Worm (Caenorhabditis elegans) whole organism, early embryonic: ENCODE data around the gene srx-32.

Source experiments
- B0310.2 ChIP-seq: sonication (generic microtip); optimal IDR thresholded peaks from 2 replicates; lab custom pipeline; 2016; ENCODE audit warnings: mild to moderate bottlenecking, missing genetic modification characterization, missing compliant biosample characterization
- ama-1 ChIP-seq: fragments of 150-350 bp; optimal IDR thresholded peaks from 2 replicates; lab custom pipeline; 2014
- ceh-13 ChIP-seq: fragments of 200-800 bp; sonication (Bioruptor generic); optimal IDR thresholded peaks from 2 replicates; lab custom pipeline; 2018; ENCODE audit warnings: mild to moderate bottlenecking, missing genetic modification characterization, missing compliant biosample characterization
- flt-1 ChIP-seq: fragments of 200-800 bp; sonication (Bioruptor generic); IDR thresholded peaks from 2 replicates; pipeline ENCODE4 v1.3.6; 2022; ENCODE audit warnings: missing genetic modification characterization, missing compliant biosample characterization
- scrt-1 ChIP-seq: fragments of 200-800 bp; sonication (Bioruptor generic); IDR thresholded peaks from 2 replicates; pipeline ENCODE4 v1.3.6; 2022; ENCODE audit warnings: missing genetic modification characterization, missing compliant biosample characterization
- tbx-11 ChIP-seq: fragments of 200-800 bp; sonication (Bioruptor generic); IDR thresholded peaks from 2 replicates; pipeline ENCODE4 v1.3.6; 2022; ENCODE audit warnings: missing genetic modification characterization, missing compliant biosample characterization
- tra-4 ChIP-seq: sonication (generic microtip); optimal IDR thresholded peaks from 2 replicates; lab custom pipeline; 2017; ENCODE audit warnings: missing genetic modification characterization, missing compliant biosample characterization

DNA sequence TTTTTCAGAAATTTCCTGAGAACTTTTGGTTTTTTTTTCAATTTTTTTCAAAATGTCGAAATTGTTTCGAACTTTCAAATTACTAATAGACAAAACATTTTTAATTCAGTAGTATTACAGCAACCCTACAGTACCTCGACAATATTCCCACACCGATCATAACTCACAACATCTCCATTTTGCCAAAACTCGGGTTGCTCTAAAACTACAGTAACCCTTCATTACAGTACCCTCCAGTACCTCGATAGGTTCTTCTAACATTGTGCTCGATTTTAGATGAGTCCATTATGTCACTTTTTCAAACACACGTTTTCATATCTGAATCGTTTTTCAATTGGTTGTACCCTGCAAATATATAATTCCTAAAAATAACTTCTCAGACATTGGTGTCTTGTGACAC is 28.5 kb upstream of the srx-32 start:
- no peak for TF ChIP-seq ama-1 (lab: Kevin White, UChicago)
- no peak for TF ChIP-seq tbx-11 (GFP tag; lab: Robert Waterston, UW)
- TF ChIP-seq B0310.2 (tag; lab: Kevin White, UChicago) = no peak
- TF ChIP-seq flt-1 (GFP tag; lab: Robert Waterston, UW) = no peak
- TF ChIP-seq tra-4 = no peak
- no peak for TF ChIP-seq scrt-1 (GFP tag; lab: Robert Waterston, UW)
- no peak for TF ChIP-seq ceh-13
